Fruit fly (Drosophila melanogaster) whole organism, embryonic: ENCODE measurements around the gene CG6055.

ENCODE experiments used
- Atf3 ChIP-seq: fragments of 200-800 bp; sonication (Bioruptor generic); optimal IDR thresholded peaks from 3 replicates; lab custom pipeline; 2016; ENCODE audit warnings: missing biosample characterization, missing genetic modification characterization
- CG10274 ChIP-seq: fragments of 200-800 bp; sonication (Bioruptor generic); optimal IDR thresholded peaks from 3 replicates; lab custom pipeline; 2017; ENCODE audit warnings: missing biosample characterization, mild to moderate bottlenecking, missing genetic modification characterization
- CG10431 ChIP-seq: fragments of 200-800 bp; sonication (Bioruptor generic); optimal IDR thresholded peaks from 3 replicates; lab custom pipeline; 2018; ENCODE audit warnings: missing biosample characterization, mild to moderate bottlenecking, missing genetic modification characterization
- CG10565 ChIP-seq: fragments of 200-800 bp; sonication (Bioruptor generic); optimal IDR thresholded peaks from 3 replicates; lab custom pipeline; 2016; ENCODE audit warnings: missing biosample characterization, mild to moderate bottlenecking, missing genetic modification characterization
- CG11093 ChIP-seq: fragments of 200-800 bp; sonication (Bioruptor generic); IDR thresholded peaks from 3 replicates; pipeline ENCODE4 v1.3.6; 2022; ENCODE audit warnings: missing biosample characterization, missing genetic modification characterization
- CG12071 ChIP-seq: fragments of 200-800 bp; sonication (Bioruptor generic); optimal IDR thresholded peaks from 3 replicates; lab custom pipeline; 2018; ENCODE audit warnings: missing biosample characterization, mild to moderate bottlenecking, missing genetic modification characterization
- CG12744 ChIP-seq: fragments of 200-800 bp; sonication (Bioruptor generic); optimal IDR thresholded peaks from 2 replicates; lab custom pipeline; 2016; ENCODE audit warnings: missing biosample characterization, missing genetic modification characterization
- CG12942 ChIP-seq: fragments of 200-800 bp; sonication (Bioruptor generic); optimal IDR thresholded peaks from 3 replicates; lab custom pipeline; 2016; ENCODE audit warnings: missing biosample characterization, missing genetic modification characterization
- CG15269 ChIP-seq: fragments of 200-800 bp; sonication (Bioruptor generic); optimal IDR thresholded peaks from 2 replicates; lab custom pipeline; 2018; ENCODE audit warnings: missing biosample characterization, mild to moderate bottlenecking, missing genetic modification characterization, moderate library complexity
- CG16815 ChIP-seq: fragments of 200-800 bp; sonication (Bioruptor generic); optimal IDR thresholded peaks from 3 replicates; lab custom pipeline; 2017; ENCODE audit warnings: missing biosample characterization, mild to moderate bottlenecking, missing genetic modification characterization
- CG16863 ChIP-seq: fragments of 200-800 bp; sonication (Bioruptor generic); optimal IDR thresholded peaks from 3 replicates; lab custom pipeline; 2016; ENCODE audit warnings: missing biosample characterization, missing genetic modification characterization
- CG17186 ChIP-seq: fragments of 200-800 bp; sonication (Bioruptor generic); optimal IDR thresholded peaks from 3 replicates; lab custom pipeline; 2017; ENCODE audit warnings: missing biosample characterization, missing genetic modification reagents, missing genetic modification characterization
- CG17359 ChIP-seq: fragments of 200-800 bp; sonication (Bioruptor generic); optimal IDR thresholded peaks from 3 replicates; lab custom pipeline; 2018; ENCODE audit warnings: missing biosample characterization, mild to moderate bottlenecking, missing genetic modification characterization, moderate library complexity
- CG30431 ChIP-seq: fragments of 200-800 bp; sonication (Bioruptor generic); optimal IDR thresholded peaks from 2 replicates; lab custom pipeline; 2017; ENCODE audit warnings: missing biosample characterization, missing genetic modification characterization
- CG31224 ChIP-seq: fragments of 200-800 bp; sonication (Bioruptor generic); IDR thresholded peaks from 2 replicates; pipeline ENCODE4 v1.3.6; 2022; ENCODE audit warnings: missing biosample characterization, missing genetic modification characterization
- CG4282 ChIP-seq: fragments of 200-800 bp; sonication (Bioruptor generic); optimal IDR thresholded peaks from 2 replicates; lab custom pipeline; 2016; ENCODE audit warnings: missing biosample characterization, missing genetic modification characterization
- CG4404 ChIP-seq: fragments of 200-800 bp; sonication (Bioruptor generic); IDR thresholded peaks from 2 replicates; pipeline ENCODE4 v1.3.6; 2022; ENCODE audit warnings: missing biosample characterization, missing genetic modification characterization
- CG6254 ChIP-seq: fragments of 200-800 bp; sonication (Bioruptor generic); optimal IDR thresholded peaks from 3 replicates; lab custom pipeline; 2017; ENCODE audit warnings: mild to moderate bottlenecking, missing biosample characterization, missing genetic modification reagents, missing genetic modification characterization
- CG6791 ChIP-seq: fragments of 200-800 bp; sonication (Bioruptor generic); IDR thresholded peaks from 3 replicates; pipeline ENCODE4 v1.3.6; 2022; ENCODE audit warnings: missing biosample characterization, missing genetic modification characterization; ENCODE audit not compliant: partially characterized antibody
- CG9609 ChIP-seq: fragments of 200-800 bp; sonication (Bioruptor generic); optimal IDR thresholded peaks from 3 replicates; lab custom pipeline; 2016; ENCODE audit warnings: missing biosample characterization, missing genetic modification characterization
- Fer1 ChIP-seq: fragments of 200-800 bp; sonication (Bioruptor generic); optimal IDR thresholded peaks from 2 replicates; lab custom pipeline; 2017; ENCODE audit warnings: missing biosample characterization, mild to moderate bottlenecking, missing genetic modification characterization
- Fer3 ChIP-seq: fragments of 200-800 bp; sonication (Bioruptor generic); optimal IDR thresholded peaks from 2 replicates; lab custom pipeline; 2018; ENCODE audit warnings: missing biosample characterization, mild to moderate bottlenecking, missing genetic modification characterization, moderate library complexity
- GATAe ChIP-seq: fragments of 200-800 bp; sonication (Bioruptor generic); conservative IDR thresholded peaks from 2 replicates; pipeline ENCODE4 v1.3.6; 2022; ENCODE audit warnings: missing biosample characterization, missing genetic modification characterization
- HLH3B ChIP-seq: fragments of 200-800 bp; sonication (Bioruptor generic); IDR thresholded peaks from 2 replicates; pipeline ENCODE4 v1.3.6; 2022; ENCODE audit warnings: missing biosample characterization, missing genetic modification characterization
- HLH4C ChIP-seq: fragments of 200-800 bp; sonication (Bioruptor generic); IDR thresholded peaks from 3 replicates; pipeline ENCODE4 v1.3.6; 2022; ENCODE audit warnings: missing biosample characterization, missing genetic modification characterization; ENCODE audit not compliant: partially characterized antibody
- HLH54F ChIP-seq: fragments of 200-800 bp; sonication (Bioruptor generic); optimal IDR thresholded peaks from 3 replicates; lab custom pipeline; 2016; ENCODE audit warnings: missing biosample characterization, missing genetic modification characterization
- Hand ChIP-seq: fragments of 200-800 bp; sonication (Bioruptor generic); optimal IDR thresholded peaks from 2 replicates; lab custom pipeline; 2017; ENCODE audit warnings: mild to moderate bottlenecking, missing biosample characterization, missing genetic modification reagents, missing genetic modification characterization
- Lim3 ChIP-seq: fragments of 200-800 bp; sonication (Bioruptor generic); IDR thresholded peaks from 2 replicates; pipeline ENCODE4 v1.3.6; 2022; ENCODE audit warnings: missing biosample characterization, missing genetic modification characterization
- MESR4 ChIP-seq: fragments of 200-800 bp; sonication (Bioruptor generic); optimal IDR thresholded peaks from 2 replicates; lab custom pipeline; 2018; ENCODE audit warnings: missing biosample characterization, mild to moderate bottlenecking, missing genetic modification characterization, moderate library complexity
- Opbp ChIP-seq: fragments of 200-800 bp; sonication (Bioruptor generic); IDR thresholded peaks from 3 replicates; pipeline ENCODE4 v1.3.6; 2022; ENCODE audit warnings: missing biosample characterization, missing genetic modification characterization; ENCODE audit not compliant: partially characterized antibody
- Six4 ChIP-seq: fragments of 200-800 bp; sonication (Bioruptor generic); optimal IDR thresholded peaks from 2 replicates; lab custom pipeline; 2016; ENCODE audit warnings: missing biosample characterization, missing genetic modification characterization
- ase ChIP-seq: fragments of 200-800 bp; sonication (Bioruptor generic); IDR thresholded peaks from 3 replicates; pipeline ENCODE4 v1.3.6; 2022; ENCODE audit warnings: missing biosample characterization, missing genetic modification characterization
- ash1 ChIP-seq: fragments of 200-800 bp; sonication (Bioruptor generic); optimal IDR thresholded peaks from 2 replicates; lab custom pipeline; 2018; ENCODE audit warnings: missing biosample characterization, mild to moderate bottlenecking, missing genetic modification characterization
- br ChIP-seq: fragments of >200 bp; optimal IDR thresholded peaks from 2 replicates; lab custom pipeline; 2017
- cato ChIP-seq: fragments of 200-800 bp; sonication (Bioruptor generic); optimal IDR thresholded peaks from 2 replicates; lab custom pipeline; 2016; ENCODE audit warnings: missing biosample characterization, missing genetic modification characterization, borderline replicate concordance
- chm ChIP-seq: fragments of 200-800 bp; sonication (Bioruptor generic); IDR thresholded peaks from 2 replicates; pipeline ENCODE4 v1.3.6; 2022; ENCODE audit warnings: missing biosample characterization, missing genetic modification characterization
- dati ChIP-seq: fragments of 200-800 bp; sonication (Bioruptor generic); IDR thresholded peaks from 2 replicates; pipeline ENCODE4 v1.3.6; 2022; ENCODE audit warnings: missing biosample characterization, missing genetic modification characterization
- ewg ChIP-seq: fragments of 200-800 bp; sonication (Bioruptor generic); optimal IDR thresholded peaks from 3 replicates; lab custom pipeline; 2017; ENCODE audit warnings: mild to moderate bottlenecking, missing biosample characterization, missing genetic modification reagents, missing genetic modification characterization
- fd102C ChIP-seq: fragments of 200-800 bp; sonication (Bioruptor generic); optimal IDR thresholded peaks from 2 replicates; lab custom pipeline; 2018; ENCODE audit warnings: missing biosample characterization, mild to moderate bottlenecking, missing genetic modification characterization, moderate library complexity
- grau ChIP-seq: fragments of 200-800 bp; optimal IDR thresholded peaks from 3 replicates; lab custom pipeline; 2019; ENCODE audit warnings: missing biosample characterization, mild to moderate bottlenecking, missing genetic modification characterization, moderate library complexity
- jumu ChIP-seq: fragments of 200-800 bp; sonication (Bioruptor generic); optimal IDR thresholded peaks from 3 replicates; lab custom pipeline; 2016; ENCODE audit warnings: missing biosample characterization, missing genetic modification characterization
- kah ChIP-seq: fragments of 200-800 bp; sonication (Bioruptor generic); optimal IDR thresholded peaks from 2 replicates; lab custom pipeline; 2018; ENCODE audit warnings: missing biosample characterization, mild to moderate bottlenecking, missing genetic modification characterization
- mirr ChIP-seq: fragments of 200-800 bp; sonication (Bioruptor generic); optimal IDR thresholded peaks from 3 replicates; lab custom pipeline; 2018; ENCODE audit warnings: missing biosample characterization, mild to moderate bottlenecking, missing genetic modification characterization
- oc ChIP-seq: fragments of 200-800 bp; sonication (Bioruptor generic); optimal IDR thresholded peaks from 2 replicates; lab custom pipeline; 2018; ENCODE audit warnings: missing biosample characterization, mild to moderate bottlenecking, missing genetic modification characterization, moderate library complexity
- pita ChIP-seq: fragments of 200-800 bp; sonication (Bioruptor generic); optimal IDR thresholded peaks from 2 replicates; lab custom pipeline; 2017; ENCODE audit warnings: missing biosample characterization, mild to moderate bottlenecking, missing genetic modification characterization
- sob ChIP-seq: fragments of 200-800 bp; sonication (Bioruptor generic); IDR thresholded peaks from 2 replicates; pipeline ENCODE4 v1.3.6; 2022; ENCODE audit warnings: missing biosample characterization, missing genetic modification characterization
- ssp ChIP-seq: fragments of 200-800 bp; sonication (Bioruptor generic); IDR thresholded peaks from 2 replicates; pipeline ENCODE4 v1.3.6; 2022; ENCODE audit warnings: missing biosample characterization, missing genetic modification characterization
- stc ChIP-seq: fragments of 200-800 bp; sonication (Bioruptor generic); IDR thresholded peaks from 2 replicates; pipeline ENCODE4 v1.3.6; 2022; ENCODE audit warnings: missing biosample characterization, missing genetic modification characterization
- tll ChIP-seq, 2 experiments: fragments of 200-800 bp in 1 of 2; fragments of >200 bp in 1 of 2; sonication (Bioruptor generic) in 1 of 2; optimal IDR thresholded peaks; 2 replicates each; lab custom pipeline; 2017 to 2019; ENCODE audit warnings: missing biosample characterization in 2 of 2, missing genetic modification characterization in 2 of 2, mild to moderate bottlenecking in 1 of 2, moderate library complexity in 1 of 2
- trh ChIP-seq: fragments of 200-800 bp; sonication (Bioruptor generic); optimal IDR thresholded peaks from 2 replicates; lab custom pipeline; 2016; ENCODE audit warnings: missing biosample characterization, missing genetic modification characterization
- unpg ChIP-seq: fragments of 200-800 bp; sonication (Bioruptor generic); optimal IDR thresholded peaks from 3 replicates; lab custom pipeline; 2018; ENCODE audit warnings: missing biosample characterization, mild to moderate bottlenecking, missing genetic modification characterization, moderate library complexity

Gene CG6055

DNA sequence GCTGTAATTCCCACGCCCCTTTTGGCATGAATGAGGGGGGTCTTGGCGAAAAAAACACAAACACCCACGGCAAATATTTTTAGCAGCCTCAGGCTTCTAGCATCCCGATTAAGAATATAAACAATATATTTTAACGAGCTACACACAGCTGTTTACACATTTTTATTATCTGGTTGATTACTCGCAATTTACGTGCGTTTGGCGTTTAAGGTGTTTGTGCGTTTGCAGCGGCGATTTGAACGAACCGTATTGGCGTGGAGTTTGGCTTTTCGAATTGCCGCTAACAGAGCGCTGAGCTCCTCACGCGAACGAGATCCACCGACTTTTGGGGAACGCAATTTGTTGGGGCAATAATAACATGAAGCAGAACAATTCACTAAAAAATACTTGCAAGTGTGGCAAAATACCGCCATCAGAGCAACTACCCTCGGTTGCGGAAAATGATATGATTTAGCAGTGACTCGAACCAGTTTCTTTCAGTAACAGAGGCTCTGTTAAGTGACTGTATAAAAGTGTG is 29.7 kb downstream of the CG6055 start, which contains the start of gene Ziz (continued):
- no peak for TF ChIP-seq CG30431
- TF ChIP-seq CG17186 (GFP tag; lab: Kevin White, UChicago) = no peak
- TF ChIP-seq chm (GFP tag; lab: Robert Waterston, UW) = peak; percentile 83
- peak; percentile 3 for TF ChIP-seq unpg (GFP tag; lab: Kevin White, UChicago)
- TF ChIP-seq oc (tag; lab: Kevin White, UChicago) = peak; percentile 54
- TF ChIP-seq ash1 = no peak
- TF ChIP-seq CG10431 = no peak
- no peak for TF ChIP-seq CG10565
- no peak for TF ChIP-seq trh (GFP tag; lab: Kevin White, UChicago)
- no peak for TF ChIP-seq CG4404 (GFP tag; lab: Robert Waterston, UW)
- TF ChIP-seq GATAe = no peak
- no peak for TF ChIP-seq CG17359
- peak; percentile 50; the same call in 1 of the 3 replicates for TF ChIP-seq HLH4C (GFP tag; lab: Robert Waterston, UW)
- TF ChIP-seq MESR4 (GFP tag; lab: Kevin White, UChicago) = peak; percentile 62
- peak; percentile 41 for TF ChIP-seq CG12744
- TF ChIP-seq Hand (GFP tag; lab: Kevin White, UChicago) = peak; percentile 59
- no peak for TF ChIP-seq CG4282 (GFP tag; lab: Kevin White, UChicago)
- no peak for TF ChIP-seq br (lab: Kevin White, UChicago)
- no peak for TF ChIP-seq CG12942 (GFP tag; lab: Kevin White, UChicago)
- peak; percentile 98 for TF ChIP-seq pita (GFP tag; lab: Kevin White, UChicago)
- no peak for TF ChIP-seq Six4 (GFP tag; lab: Kevin White, UChicago)
- TF ChIP-seq Atf3 = no peak
- TF ChIP-seq jumu (GFP tag; lab: Kevin White, UChicago) = no peak
- TF ChIP-seq CG16815 (GFP tag; lab: Kevin White, UChicago) = no peak
- TF ChIP-seq HLH3B (GFP tag; lab: Robert Waterston, UW) = peak; percentile 29; the same call in 1 of the 2 replicates
- TF ChIP-seq stc (GFP tag; lab: Robert Waterston, UW) = 0 out of 2 replicates have a peak, but pooled peaks have one; percentile 8
- TF ChIP-seq tll (GFP tag; optimal IDR thresholded peaks at IDR 0.05; lab: Kevin White, UChicago) = peak in 1 of 2 experiments; percentile 6
- no peak for TF ChIP-seq dati (GFP tag; lab: Robert Waterston, UW)
- peak; percentile 69 for TF ChIP-seq Fer1
- TF ChIP-seq CG12071 = peak; percentile 67
- no peak for TF ChIP-seq CG6254
- TF ChIP-seq grau (tag; lab: Kevin White, UChicago) = peak; percentile 41
- no peak for TF ChIP-seq ssp (GFP tag; lab: Robert Waterston, UW)
- peak; percentile 19 for TF ChIP-seq CG9609 (GFP tag; lab: Kevin White, UChicago)
- TF ChIP-seq CG6791 (GFP tag; lab: Robert Waterston, UW) = peak; percentile 76
- TF ChIP-seq CG15269 (tag; lab: Kevin White, UChicago) = peak; percentile 55
- peak; percentile 70 for TF ChIP-seq mirr (GFP tag; lab: Kevin White, UChicago)
- TF ChIP-seq Lim3 = no peak
- no peak for TF ChIP-seq fd102C (GFP tag; lab: Kevin White, UChicago)
- no peak for TF ChIP-seq CG10274
- no peak for TF ChIP-seq CG31224
- no peak for TF ChIP-seq ewg (GFP tag; lab: Kevin White, UChicago)
- TF ChIP-seq cato (GFP tag; lab: Kevin White, UChicago) = no peak
- no peak for TF ChIP-seq ase
- TF ChIP-seq Opbp (GFP tag; lab: Robert Waterston, UW) = peak; percentile 79; the same call in 2 of the 3 replicates
- TF ChIP-seq HLH54F = no peak
- TF ChIP-seq sob (GFP tag; lab: Robert Waterston, UW) = no peak
- peak; percentile 40 for TF ChIP-seq kah (GFP tag; lab: Kevin White, UChicago)
- TF ChIP-seq CG16863 = no peak
- TF ChIP-seq Fer3 = peak; percentile 37
- TF ChIP-seq CG11093 (GFP tag; lab: Robert Waterston, UW) = no peak
